Fruit fly (Drosophila melanogaster) whole organism, embryonic: ENCODE results near the gene CG4101.

Experiments
- BEAF-32 ChIP-seq: fragments of 200-800 bp; sonication (Bioruptor generic); optimal IDR thresholded peaks from 3 replicates; lab custom pipeline; 2017; ENCODE audit warnings: missing biosample characterization, missing genetic modification characterization, mild to moderate bottlenecking, moderate library complexity, missing genetic modification reagents
- Bgb ChIP-seq: fragments of 200-800 bp; sonication (Bioruptor generic); IDR thresholded peaks from 2 replicates; pipeline ENCODE4 v1.3.6; 2022; ENCODE audit warnings: missing biosample characterization, missing genetic modification characterization; ENCODE audit not compliant: partially characterized antibody
- CG10543 ChIP-seq: fragments of 200-800 bp; sonication (Bioruptor generic); optimal IDR thresholded peaks from 3 replicates; lab custom pipeline; 2017; ENCODE audit warnings: missing biosample characterization, mild to moderate bottlenecking, missing genetic modification characterization, moderate library complexity
- CG12744 ChIP-seq: fragments of 200-800 bp; sonication (Bioruptor generic); optimal IDR thresholded peaks from 2 replicates; lab custom pipeline; 2016; ENCODE audit warnings: missing biosample characterization, missing genetic modification characterization
- CG1647 ChIP-seq: fragments of 200-800 bp; sonication (Bioruptor generic); optimal IDR thresholded peaks from 3 replicates; lab custom pipeline; 2016; ENCODE audit warnings: missing biosample characterization, missing genetic modification characterization
- CG17186 ChIP-seq: fragments of 200-800 bp; sonication (Bioruptor generic); optimal IDR thresholded peaks from 3 replicates; lab custom pipeline; 2017; ENCODE audit warnings: missing biosample characterization, missing genetic modification reagents, missing genetic modification characterization
- CG2712 ChIP-seq: fragments of 200-800 bp; optimal IDR thresholded peaks from 3 replicates; lab custom pipeline; 2019; ENCODE audit warnings: missing biosample characterization, mild to moderate bottlenecking, missing genetic modification characterization, moderate library complexity
- CG4282 ChIP-seq: fragments of 200-800 bp; sonication (Bioruptor generic); optimal IDR thresholded peaks from 2 replicates; lab custom pipeline; 2016; ENCODE audit warnings: missing biosample characterization, missing genetic modification characterization
- CG4328 ChIP-seq: fragments of 200-800 bp; sonication (Bioruptor generic); optimal IDR thresholded peaks from 3 replicates; lab custom pipeline; 2017; ENCODE audit warnings: missing biosample characterization, missing genetic modification reagents, missing genetic modification characterization
- CG4617 ChIP-seq: fragments of 200-800 bp; sonication (Bioruptor generic); optimal IDR thresholded peaks from 3 replicates; lab custom pipeline; 2016; ENCODE audit warnings: missing biosample characterization, missing genetic modification characterization, borderline replicate concordance
- CG6689 ChIP-seq: fragments of 200-800 bp; sonication (Bioruptor generic); IDR thresholded peaks from 2 replicates; pipeline ENCODE4 v1.3.6; 2022; ENCODE audit warnings: missing biosample characterization, missing genetic modification characterization
- CG7786 ChIP-seq: fragments of 200-800 bp; sonication (Bioruptor generic); optimal IDR thresholded peaks from 2 replicates; lab custom pipeline; 2016; ENCODE audit warnings: missing biosample characterization, missing genetic modification characterization
- CG7839 ChIP-seq: fragments of 200-800 bp; sonication (Bioruptor generic); optimal IDR thresholded peaks from 3 replicates; lab custom pipeline; 2018; ENCODE audit warnings: missing biosample characterization, mild to moderate bottlenecking, missing genetic modification characterization, moderate library complexity
- CoRest ChIP-seq: fragments of 200-800 bp; sonication (Bioruptor generic); optimal IDR thresholded peaks from 3 replicates; lab custom pipeline; 2018; ENCODE audit warnings: missing biosample characterization, mild to moderate bottlenecking, missing genetic modification characterization, moderate library complexity
- D ChIP-seq, 2 experiments: fragments of 200-800 bp in 1 of 2; fragments of >200 bp in 1 of 2; sonication (Bioruptor generic) in 1 of 2; optimal IDR thresholded peaks; 2 replicates in 1 of 2; 3 replicates in 1 of 2; lab custom pipeline; 2017; ENCODE audit warnings: mild to moderate bottlenecking in 1 of 2, missing biosample characterization in 1 of 2, missing genetic modification characterization in 1 of 2, missing genetic modification reagents in 1 of 2
- D19A ChIP-seq: fragments of 200-800 bp; optimal IDR thresholded peaks from 3 replicates; lab custom pipeline; 2019; ENCODE audit warnings: missing biosample characterization, mild to moderate bottlenecking, missing genetic modification characterization, moderate library complexity
- Dad ChIP-seq: fragments of 200-800 bp; sonication (Bioruptor generic); optimal IDR thresholded peaks from 3 replicates; lab custom pipeline; 2016; ENCODE audit warnings: missing biosample characterization, missing genetic modification characterization
- Dbx ChIP-seq: fragments of 200-800 bp; sonication (Bioruptor generic); IDR thresholded peaks from 3 replicates; pipeline ENCODE4 v1.3.6; 2022; ENCODE audit warnings: missing biosample characterization, missing genetic modification characterization
- Doc2 ChIP-seq: fragments of 200-800 bp; sonication (Bioruptor generic); IDR thresholded peaks from 2 replicates; pipeline ENCODE4 v1.3.6; 2022; ENCODE audit warnings: missing biosample characterization, missing genetic modification characterization
- GATAe ChIP-seq: fragments of 200-800 bp; sonication (Bioruptor generic); conservative IDR thresholded peaks from 2 replicates; pipeline ENCODE4 v1.3.6; 2022; ENCODE audit warnings: missing biosample characterization, missing genetic modification characterization
- HLHmδ ChIP-seq: fragments of 200-800 bp; sonication (Bioruptor generic); optimal IDR thresholded peaks from 2 replicates; lab custom pipeline; 2018; ENCODE audit warnings: missing biosample characterization, mild to moderate bottlenecking, missing genetic modification characterization, moderate library complexity
- Hr39 ChIP-seq: fragments of >200 bp; optimal IDR thresholded peaks from 2 replicates; lab custom pipeline; 2017
- Max ChIP-seq: fragments of 200-800 bp; sonication (Bioruptor generic); optimal IDR thresholded peaks from 2 replicates; lab custom pipeline; 2016; ENCODE audit warnings: missing biosample characterization, mild to moderate bottlenecking, missing genetic modification characterization
- Myb ChIP-seq: fragments of 200-800 bp; sonication (Bioruptor generic); optimal IDR thresholded peaks from 2 replicates; lab custom pipeline; 2016; ENCODE audit warnings: missing biosample characterization, missing genetic modification characterization
- Oli ChIP-seq: fragments of 200-800 bp; sonication (Bioruptor generic); optimal IDR thresholded peaks from 2 replicates; lab custom pipeline; 2018; ENCODE audit warnings: missing biosample characterization, mild to moderate bottlenecking, missing genetic modification characterization, moderate library complexity
- Pdp1 ChIP-seq, 2 experiments: fragments of 200-800 bp; sonication (Bioruptor generic); optimal IDR thresholded peaks; 3 replicates each; lab custom pipeline; 2016; ENCODE audit warnings: missing biosample characterization in 2 of 2, missing genetic modification characterization in 2 of 2, mild to moderate bottlenecking in 1 of 2, moderate library complexity in 1 of 2
- Stat92E ChIP-seq, 3 experiments: fragments of >200 bp in 2 of 3; fragments of 200-800 bp in 1 of 3; sonication (Bioruptor generic) in 1 of 3; optimal IDR thresholded peaks; 2 replicates each; lab custom pipeline; 2017 to 2019; ENCODE audit warnings: missing biosample characterization in 3 of 3, missing genetic modification characterization in 3 of 3, mild to moderate bottlenecking in 1 of 3, moderate library complexity in 1 of 3
- ase ChIP-seq: fragments of 200-800 bp; sonication (Bioruptor generic); IDR thresholded peaks from 3 replicates; pipeline ENCODE4 v1.3.6; 2022; ENCODE audit warnings: missing biosample characterization, missing genetic modification characterization
- ash1 ChIP-seq: fragments of 200-800 bp; sonication (Bioruptor generic); optimal IDR thresholded peaks from 2 replicates; lab custom pipeline; 2018; ENCODE audit warnings: missing biosample characterization, mild to moderate bottlenecking, missing genetic modification characterization
- cg ChIP-seq: fragments of 200-800 bp; sonication (Bioruptor generic); optimal IDR thresholded peaks from 3 replicates; lab custom pipeline; 2019; ENCODE audit warnings: missing biosample characterization, mild to moderate bottlenecking, missing genetic modification characterization, moderate library complexity
- croc ChIP-seq: fragments of 200-800 bp; sonication (Bioruptor generic); conservative IDR thresholded peaks from 3 replicates; pipeline ENCODE4 v1.3.6; 2022; ENCODE audit warnings: missing biosample characterization, missing genetic modification characterization
- dimm ChIP-seq: fragments of 200-800 bp; sonication (Bioruptor generic); IDR thresholded peaks from 2 replicates; pipeline ENCODE4 v1.3.6; 2022; ENCODE audit warnings: missing biosample characterization, missing genetic modification characterization
- disco-r ChIP-seq: fragments of 200-800 bp; sonication (Bioruptor generic); optimal IDR thresholded peaks from 2 replicates; lab custom pipeline; 2016; ENCODE audit warnings: missing biosample characterization, missing genetic modification characterization
- dmrt11E ChIP-seq: fragments of 200-800 bp; sonication (Bioruptor generic); optimal IDR thresholded peaks from 3 replicates; lab custom pipeline; 2018; ENCODE audit warnings: missing biosample characterization, mild to moderate bottlenecking, missing genetic modification characterization, moderate library complexity
- en ChIP-seq: fragments of 200-800 bp; sonication (Bioruptor generic); optimal IDR thresholded peaks from 2 replicates; lab custom pipeline; 2016; ENCODE audit warnings: missing biosample characterization, missing genetic modification characterization
- ham ChIP-seq: fragments of 200-800 bp; sonication (Bioruptor generic); IDR thresholded peaks from 2 replicates; pipeline ENCODE4 v1.3.6; 2022; ENCODE audit warnings: missing biosample characterization, missing genetic modification characterization
- hbn ChIP-seq: fragments of 200-800 bp; sonication (Bioruptor generic); IDR thresholded peaks from 2 replicates; pipeline ENCODE4 v1.3.6; 2022; ENCODE audit warnings: missing biosample characterization, missing genetic modification characterization; ENCODE audit not compliant: partially characterized antibody
- klu ChIP-seq: fragments of 200-800 bp; sonication (Bioruptor generic); IDR thresholded peaks from 2 replicates; pipeline ENCODE4 v1.3.6; 2022; ENCODE audit warnings: missing biosample characterization, missing genetic modification characterization
- lbe ChIP-seq: fragments of 200-800 bp; sonication (Bioruptor generic); optimal IDR thresholded peaks from 2 replicates; lab custom pipeline; 2016; ENCODE audit warnings: missing biosample characterization, mild to moderate bottlenecking, missing genetic modification characterization
- nau ChIP-seq: fragments of 200-800 bp; sonication (Bioruptor generic); optimal IDR thresholded peaks from 3 replicates; lab custom pipeline; 2017; ENCODE audit warnings: missing biosample characterization, mild to moderate bottlenecking, missing genetic modification characterization, missing genetic modification reagents
- nom ChIP-seq: fragments of 200-800 bp; sonication (Bioruptor generic); optimal IDR thresholded peaks from 2 replicates; lab custom pipeline; 2017; ENCODE audit warnings: missing biosample characterization, missing genetic modification characterization, mild to moderate bottlenecking, moderate library complexity, missing genetic modification reagents
- repo ChIP-seq: fragments of 200-800 bp; sonication (Bioruptor generic); optimal IDR thresholded peaks from 2 replicates; lab custom pipeline; 2016; ENCODE audit warnings: missing biosample characterization, missing genetic modification characterization
- sens-2 ChIP-seq: fragments of 200-800 bp; sonication (Bioruptor generic); IDR thresholded peaks from 2 replicates; pipeline ENCODE4 v1.3.6; 2022; ENCODE audit warnings: missing biosample characterization, missing genetic modification characterization
- sob ChIP-seq: fragments of 200-800 bp; sonication (Bioruptor generic); IDR thresholded peaks from 2 replicates; pipeline ENCODE4 v1.3.6; 2022; ENCODE audit warnings: missing biosample characterization, missing genetic modification characterization
- sqz ChIP-seq: fragments of 200-800 bp; sonication (Bioruptor generic); optimal IDR thresholded peaks from 3 replicates; lab custom pipeline; 2018; ENCODE audit warnings: missing biosample characterization, mild to moderate bottlenecking, missing genetic modification characterization
- sr ChIP-seq: fragments of 200-800 bp; sonication (Bioruptor generic); IDR thresholded peaks from 3 replicates; pipeline ENCODE4 v1.3.6; 2022; ENCODE audit warnings: missing biosample characterization, missing genetic modification characterization
- ssp ChIP-seq: fragments of 200-800 bp; sonication (Bioruptor generic); IDR thresholded peaks from 2 replicates; pipeline ENCODE4 v1.3.6; 2022; ENCODE audit warnings: missing biosample characterization, missing genetic modification characterization
- toy ChIP-seq: fragments of 200-800 bp; sonication (Bioruptor generic); IDR thresholded peaks from 2 replicates; pipeline ENCODE4 v1.3.6; 2022; ENCODE audit warnings: missing biosample characterization, missing genetic modification characterization
- zfh1 ChIP-seq: fragments of 200-800 bp; sonication (Bioruptor generic); IDR thresholded peaks from 3 replicates; pipeline ENCODE4 v1.3.6; 2022; ENCODE audit warnings: missing biosample characterization, missing genetic modification characterization

CG4101 gene

DNA sequence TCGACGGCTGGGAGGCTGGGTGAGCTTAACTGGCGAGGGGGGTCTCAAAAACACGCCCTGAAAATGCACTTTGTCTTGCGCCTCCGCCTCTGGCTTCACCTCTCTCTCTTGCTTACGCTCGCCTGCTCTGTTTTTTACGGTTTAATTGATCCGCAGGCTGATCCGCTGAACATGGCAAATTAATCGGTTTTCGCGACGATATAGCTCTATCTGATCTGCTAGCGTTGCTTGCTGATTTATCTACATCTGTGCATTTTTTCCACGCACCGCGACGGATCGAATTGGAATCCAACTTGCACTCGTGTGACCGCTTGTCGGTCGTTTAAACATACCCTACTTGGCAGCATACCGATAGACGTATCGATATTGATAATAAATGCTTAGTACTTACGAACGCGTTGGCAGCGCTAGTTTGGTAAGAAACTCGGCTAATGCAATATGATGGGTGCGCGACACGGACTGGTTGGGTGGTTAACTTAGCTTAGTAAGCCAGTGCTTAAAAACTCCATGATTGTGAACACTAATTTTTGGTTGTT lies 35.4 kb downstream of the CG4101 start, which contains the start of gene Abl (continued):
- TF ChIP-seq sr: peak; percentile 23; the same call in 1 of the 3 replicates
- TF ChIP-seq ash1 (GFP tag; lab: Kevin White, UChicago): peak; percentile 69
- TF ChIP-seq Oli (tag; lab: Kevin White, UChicago): no peak
- TF ChIP-seq toy: no peak
- peak; percentile 74 for TF ChIP-seq CG2712
- TF ChIP-seq croc (GFP tag; lab: Robert Waterston, UW): peak; percentile 19; the same call in 2 of the 3 replicates
- TF ChIP-seq CG12744 (GFP tag; lab: Kevin White, UChicago): peak; percentile 87
- TF ChIP-seq sqz (GFP tag; lab: Kevin White, UChicago): no peak
- TF ChIP-seq Stat92E (GFP tag; optimal IDR thresholded peaks at IDR 0.05; lab: Kevin White, UChicago): peak in 1 of 3 experiments; percentile 85
- TF ChIP-seq sob (GFP tag; lab: Robert Waterston, UW): peak; percentile 88
- peak; percentile 16 for TF ChIP-seq disco-r (GFP tag; lab: Kevin White, UChicago)
- TF ChIP-seq nau (GFP tag; lab: Kevin White, UChicago): no peak
- peak; percentile 92 for TF ChIP-seq CG4282 (GFP tag; lab: Kevin White, UChicago)
- peak; percentile 83 for TF ChIP-seq CG4617
- no peak for TF ChIP-seq ase (GFP tag; lab: Robert Waterston, UW)
- no peak for TF ChIP-seq dimm
- peak; percentile 87 for TF ChIP-seq Dad (GFP tag; lab: Kevin White, UChicago)
- peak; percentile 68 to 81 for TF ChIP-seq Pdp1 (GFP tag; optimal IDR thresholded peaks at IDR 0.05; lab: Kevin White, UChicago)
- TF ChIP-seq D (optimal IDR thresholded peaks at IDR 0.05; lab: Kevin White, UChicago): peak; percentile 11
- TF ChIP-seq D (GFP tag; optimal IDR thresholded peaks at IDR 0.05; lab: Kevin White, UChicago): no peak
- TF ChIP-seq ssp (GFP tag; lab: Robert Waterston, UW): peak; percentile 50; the same call in 1 of the 2 replicates
- TF ChIP-seq sens-2: no peak
- TF ChIP-seq CG6689 (GFP tag; lab: Robert Waterston, UW): no peak
- TF ChIP-seq zfh1 (GFP tag; lab: Robert Waterston, UW): 0 out of 3 replicates have a peak, but pooled peaks have one; percentile 43
- peak; percentile 84 for TF ChIP-seq Dbx (GFP tag; lab: Robert Waterston, UW)
- peak; percentile 0 for TF ChIP-seq CG4328 (GFP tag; lab: Kevin White, UChicago)
- TF ChIP-seq repo (GFP tag; lab: Kevin White, UChicago): peak; percentile 89
- peak; percentile 41 for TF ChIP-seq CG7839 (tag; lab: Kevin White, UChicago)
- TF ChIP-seq CG1647 (GFP tag; lab: Kevin White, UChicago): peak; percentile 82
- TF ChIP-seq CG7786 (GFP tag; lab: Kevin White, UChicago): peak; percentile 65
- TF ChIP-seq lbe (GFP tag; lab: Kevin White, UChicago): peak; percentile 74
- TF ChIP-seq ham (GFP tag; lab: Robert Waterston, UW): no peak
- peak; percentile 82 for TF ChIP-seq hbn
- no peak for TF ChIP-seq GATAe
- no peak for TF ChIP-seq Doc2 (GFP tag; lab: Robert Waterston, UW)
- peak; percentile 54; the same call in 1 of the 2 replicates for TF ChIP-seq klu (GFP tag; lab: Robert Waterston, UW)
- TF ChIP-seq Max: peak; percentile 45
- TF ChIP-seq Hr39 (lab: Kevin White, UChicago): no peak
- peak; percentile 86 for TF ChIP-seq HLHmδ
- no peak for TF ChIP-seq dmrt11E (tag; lab: Kevin White, UChicago)
- TF ChIP-seq CG10543 (GFP tag; lab: Kevin White, UChicago): peak; percentile 35
- TF ChIP-seq Bgb (GFP tag; lab: Robert Waterston, UW): peak; percentile 91
- TF ChIP-seq en (GFP tag; lab: Kevin White, UChicago): peak; percentile 32
- TF ChIP-seq D19A: peak; percentile 44
- peak; percentile 70 for TF ChIP-seq nom
- TF ChIP-seq cg (GFP tag; lab: Kevin White, UChicago): peak; percentile 74
- peak; percentile 64 for TF ChIP-seq CG17186 (GFP tag; lab: Kevin White, UChicago)
- TF ChIP-seq BEAF-32: peak; percentile 95
- TF ChIP-seq CoRest (tag; lab: Kevin White, UChicago): peak; percentile 74
- TF ChIP-seq Myb (GFP tag; lab: Kevin White, UChicago): peak; percentile 97
